Worm (Caenorhabditis elegans): ENCODE data around the gene ptd-2.
A peak's percentile ranks its signal among the peaks of the same experiment; 100 is the strongest.

The ptd-2 gene

ce11 chrV:9225675-9226144 is 24.3 kb upstream of the ptd-2 start, which contains the start of gene F07C3.2:
Gene F07C3.2 (plus strand): TSS chrV:9226094.
- TF ChIP-seq tra-1 (GFP tag; IDR thresholded peaks at IDR 0.05): 0 out of 2 replicates have a peak, but pooled peaks have one; percentile 15
- peak; percentile 39; the same call in 1 of the 2 replicates for TF ChIP-seq hmg-1.1 (GFP tag; IDR thresholded peaks at IDR 0.05)
- no peak for TF ChIP-seq spr-1 (tag; optimal IDR thresholded peaks at IDR 0.05)
- no peak for TF ChIP-seq nhr-11 (tag; optimal IDR thresholded peaks at IDR 0.05)
- TF ChIP-seq zip-11 (GFP tag; IDR thresholded peaks at IDR 0.05): no peak
- 0 out of 2 replicates have a peak, but pooled peaks have one; percentile 34 for TF ChIP-seq ctbp-1 (GFP tag; IDR thresholded peaks at IDR 0.05)
- TF ChIP-seq unc-62 (GFP tag; optimal IDR thresholded peaks at IDR 0.05 in 1 of 2): peak in 1 of 2 experiments; percentile 1
- no peak for TF ChIP-seq unc-62 (tag; optimal IDR thresholded peaks at IDR 0.05)

- no peak for TF ChIP-seq jun-1 (tag; optimal IDR thresholded peaks at IDR 0.05)
- TF ChIP-seq dmd-6 (GFP tag; IDR thresholded peaks at IDR 0.05): no peak
- TF ChIP-seq rbr-2 (tag; optimal IDR thresholded peaks at IDR 0.05): no peak
Measured at ce11 chrV:9232296-9232695, 17.7 kb upstream of the ptd-2 start, which contains the start of gene F07C3.3. Gene F07C3.3 (minus strand): TSS chrV:9232396.

ce11 chrV:9243171-9243996 is 6.6 kb upstream of the ptd-2 start, which contains the start of gene glo-4:
Gene glo-4 (minus strand): TSS chrV:9243221.
- no peak for TF ChIP-seq hif-1 (tag; optimal IDR thresholded peaks at IDR 0.05)
- TF ChIP-seq Y5F2A.4 (GFP tag; optimal IDR thresholded peaks at IDR 0.05): no peak
- TF ChIP-seq pqm-1 (tag; optimal IDR thresholded peaks at IDR 0.05): peak; percentile 66
- TF ChIP-seq mep-1 (tag; optimal IDR thresholded peaks at IDR 0.05): peak; percentile 85
- TF ChIP-seq dpl-1 (GFP tag; optimal IDR thresholded peaks at IDR 0.05): peak; percentile 80
- TF ChIP-seq daf-12 (tag; optimal IDR thresholded peaks at IDR 0.05): no peak
- no peak for TF ChIP-seq spr-1 (tag; optimal IDR thresholded peaks at IDR 0.05)
- peak; percentile 49 for TF ChIP-seq dmd-6 (GFP tag; IDR thresholded peaks at IDR 0.05)
- peak; percentile 23 for TF ChIP-seq nhr-77 (tag; optimal IDR thresholded peaks at IDR 0.05)
- TF ChIP-seq egl-27 (tag; optimal IDR thresholded peaks at IDR 0.05): no peak
- no peak for TF ChIP-seq lin-39 (tag; optimal IDR thresholded peaks at IDR 0.05)
- 0 out of 2 replicates have a peak, but pooled peaks have one; percentile 50 for TF ChIP-seq ctbp-1 (GFP tag; IDR thresholded peaks at IDR 0.05)
- TF ChIP-seq duxl-1 (tag; optimal IDR thresholded peaks at IDR 0.05; ENCODE audit: poor library complexity): peak; percentile 15
- peak in 1 of 2 experiments; percentile 93 for TF ChIP-seq unc-62 (GFP tag; optimal IDR thresholded peaks at IDR 0.05 in 1 of 2)
- TF ChIP-seq unc-62 (tag; optimal IDR thresholded peaks at IDR 0.05): no peak
- TF ChIP-seq rbr-2 (tag; optimal IDR thresholded peaks at IDR 0.05): peak; percentile 77
- TF ChIP-seq lsy-2 (tag; optimal IDR thresholded peaks at IDR 0.05): peak; percentile 51 to 87
- TF ChIP-seq ceh-44 (GFP tag; IDR thresholded peaks at IDR 0.05): no peak
- TF ChIP-seq snpc-4 (tag; optimal IDR thresholded peaks at IDR 0.05): no peak
- no peak for TF ChIP-seq F26F4.8 (GFP tag; conservative IDR thresholded peaks at IDR 0.05)
- TF ChIP-seq aha-1 (tag): peak; percentile 69
- no peak for TF ChIP-seq ztf-7 (tag; optimal IDR thresholded peaks at IDR 0.05)
- no peak for TF ChIP-seq ZK546.5 (tag; optimal IDR thresholded peaks at IDR 0.05)
- TF ChIP-seq Y48G9A.11 (GFP tag; IDR thresholded peaks at IDR 0.05): no peak
- TF ChIP-seq T20F7.1 (GFP tag; optimal IDR thresholded peaks at IDR 0.05): peak; percentile 70
- TF ChIP-seq daf-16 (GFP tag; optimal IDR thresholded peaks at IDR 0.05): no peak
- TF ChIP-seq daf-16 (tag; optimal IDR thresholded peaks at IDR 0.05): peak; percentile 1
- TF ChIP-seq nhr-28 (tag; optimal IDR thresholded peaks at IDR 0.05): peak; percentile 56
- TF ChIP-seq fkh-10 (GFP tag; optimal IDR thresholded peaks at IDR 0.05): peak; percentile 96
- peak; percentile 6 for TF ChIP-seq nhr-6 (tag; optimal IDR thresholded peaks at IDR 0.05)
- TF ChIP-seq Y105C5A.15 (GFP tag; IDR thresholded peaks at IDR 0.05): no peak
- TF ChIP-seq hlh-30 (tag; optimal IDR thresholded peaks at IDR 0.05; ENCODE audit: insufficient read depth): peak; percentile 55
- TF ChIP-seq dve-1 (tag; optimal IDR thresholded peaks at IDR 0.05; ENCODE audit: insufficient read depth): peak; percentile 76
- peak; percentile 45; the same call in 1 of the 2 replicates for TF ChIP-seq hmg-1.1 (GFP tag; IDR thresholded peaks at IDR 0.05)
- TF ChIP-seq F37D6.2 (tag; optimal IDR thresholded peaks at IDR 0.05): peak; percentile 55
- TF ChIP-seq ztf-11 (tag; optimal IDR thresholded peaks at IDR 0.05): no peak
- TF ChIP-seq hlh-11 (tag; optimal IDR thresholded peaks at IDR 0.05): peak; percentile 78
- TF ChIP-seq mes-2 (tag; optimal IDR thresholded peaks at IDR 0.05; ENCODE audit: poor library complexity, severe bottlenecking): peak; percentile 81
- no peak for TF ChIP-seq lin-38 (GFP tag; IDR thresholded peaks at IDR 0.05)
- no peak for TF ChIP-seq lin-1 (GFP tag; IDR thresholded peaks at IDR 0.05)
- TF ChIP-seq zip-2 (tag; optimal IDR thresholded peaks at IDR 0.05): no peak

All from whole organism, L4 larva.